Worm (Caenorhabditis elegans) whole organism, late embryonic: ENCODE measurements around the gene pqn-82.

ENCODE experiments used
- ama-1 ChIP-seq: fragments of 150-350 bp; optimal IDR thresholded peaks from 2 replicates; lab custom pipeline; 2014
- ceh-14 ChIP-seq: sonication (generic microtip); optimal IDR thresholded peaks from 2 replicates; lab custom pipeline; 2016; ENCODE audit warnings: missing genotype, missing genetic modification characterization, missing compliant biosample characterization
- dve-1 ChIP-seq: sonication (generic microtip); optimal IDR thresholded peaks from 2 replicates; lab custom pipeline; 2017; ENCODE audit warnings: antibody characterized with exemption, mild to moderate bottlenecking, missing genetic modification characterization, missing compliant biosample characterization
- fkh-10 ChIP-seq: fragments of 150-350 bp; optimal IDR thresholded peaks from 2 replicates; lab custom pipeline; 2014; ENCODE audit warnings: missing biosample characterization, missing genetic modification reagents, missing genetic modification characterization
- hlh-30 ChIP-seq: sonication (generic microtip); optimal IDR thresholded peaks from 2 replicates; lab custom pipeline; 2017; ENCODE audit warnings: antibody characterized with exemption, missing genetic modification characterization, missing compliant biosample characterization; ENCODE audit not compliant: insufficient read depth
- hlh-6 ChIP-seq: sonication (generic microtip); optimal IDR thresholded peaks from 2 replicates; lab custom pipeline; 2016; ENCODE audit warnings: missing genotype, missing genetic modification characterization, missing compliant biosample characterization
- nfya-1 ChIP-seq: sonication (generic microtip); optimal IDR thresholded peaks from 2 replicates; lab custom pipeline; 2017; ENCODE audit warnings: missing genetic modification characterization, mild to moderate bottlenecking, missing compliant biosample characterization, antibody characterized with exemption, moderate library complexity
- nhr-11 ChIP-seq: fragments of 150-350 bp; optimal IDR thresholded peaks from 2 replicates; lab custom pipeline; 2014; ENCODE audit warnings: missing biosample characterization, missing genetic modification characterization
- pha-2 ChIP-seq: sonication (generic microtip); optimal IDR thresholded peaks from 2 replicates; lab custom pipeline; 2017; ENCODE audit warnings: mild to moderate bottlenecking, missing genetic modification characterization, missing compliant biosample characterization
- pha-4 ChIP-seq: fragments of 150-350 bp; optimal IDR thresholded peaks from 2 replicates; lab custom pipeline; 2018; ENCODE audit warnings: missing biosample characterization, missing genetic modification reagents, missing genetic modification characterization
- tbx-7 ChIP-seq: sonication (generic microtip); optimal IDR thresholded peaks from 2 replicates; lab custom pipeline; 2016; ENCODE audit warnings: missing genotype, missing genetic modification characterization, missing compliant biosample characterization
- ztf-16 ChIP-seq: sonication (generic microtip); optimal IDR thresholded peaks from 2 replicates; lab custom pipeline; 2017; ENCODE audit warnings: missing genetic modification characterization, missing compliant biosample characterization

- no peak for TF ChIP-seq nfya-1 (tag; lab: Kevin White, UChicago)
- no peak for TF ChIP-seq ama-1
- TF ChIP-seq pha-4 (tag; lab: Kevin White, UChicago): no peak
- no peak for TF ChIP-seq ztf-16 (tag; lab: Kevin White, UChicago)
- no peak for TF ChIP-seq nhr-11 (tag; lab: Kevin White, UChicago)
- no peak for TF ChIP-seq hlh-6 (tag; lab: Kevin White, UChicago)
- no peak for TF ChIP-seq tbx-7 (tag; lab: Kevin White, UChicago)
- no peak for TF ChIP-seq ceh-14
- no peak for TF ChIP-seq dve-1
- no peak for TF ChIP-seq fkh-10 (GFP tag; lab: Kevin White, UChicago)
- no peak for TF ChIP-seq hlh-30 (tag; lab: Kevin White, UChicago)
- TF ChIP-seq pha-2 (tag; lab: Kevin White, UChicago): no peak
Observed at ce11 chrIII:1887354-1887753, 38.5 kb downstream of the pqn-82 start, which contains the start of gene B0524.3.
